Worm (Caenorhabditis elegans): ENCODE data around the gene ZK105.13.

DNA sequence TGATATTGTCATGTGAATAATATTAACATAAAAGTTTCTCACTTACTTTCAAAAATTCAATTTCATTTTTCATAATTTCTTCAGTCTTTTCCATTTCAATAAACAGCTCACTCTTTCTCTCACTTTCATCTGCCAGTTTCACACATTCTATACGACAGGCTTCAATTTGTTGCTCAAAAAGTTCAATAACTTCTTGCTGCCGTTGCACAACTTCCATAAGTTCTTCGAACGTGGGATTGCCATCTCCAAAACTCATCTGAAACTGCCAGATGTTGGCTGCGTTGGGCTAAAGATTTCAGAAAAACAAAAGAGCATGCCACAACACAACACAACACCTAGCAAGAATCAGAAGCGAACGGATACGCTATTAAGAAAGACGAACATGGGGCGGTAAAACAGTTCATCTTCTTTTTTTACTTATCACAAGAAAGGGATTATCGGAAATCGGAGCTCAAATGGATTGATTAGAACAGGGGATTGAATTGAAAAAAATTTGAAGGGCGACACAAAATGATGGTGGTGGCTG is 20.3 kb upstream of the ZK105.13 start:
- TF ChIP-seq rnt-1 (tag; optimal IDR thresholded peaks at IDR 0.05) (no peak), F13H6.1 (tag; optimal IDR thresholded peaks at IDR 0.05) (no peak), pha-4 (tag; optimal IDR thresholded peaks at IDR 0.05) (no peak), fkh-6 (tag; optimal IDR thresholded peaks at IDR 0.05) (no peak), ceh-2 (tag; optimal IDR thresholded peaks at IDR 0.05) (no peak)
